Fruit fly (Drosophila melanogaster) whole organism: ENCODE measurements around the gene CG42822.
"Not testable (repeated sequence)": the region's sequence is repeated elsewhere in the genome, so short reads cannot be mapped to it uniquely, and the experiment has no call there.

Source experiments
- CG8478 ChIP-seq: fragments of >200 bp; optimal IDR thresholded peaks from 2 replicates; lab custom pipeline; 2018; ENCODE audit warnings: inconsistent platforms
- Dll ChIP-seq: fragments of >200 bp; optimal IDR thresholded peaks from 2 replicates; lab custom pipeline; 2017
- EcR ChIP-seq, 2 experiments: fragments of >200 bp; optimal IDR thresholded peaks; 2 replicates each; lab custom pipeline; 2017; ENCODE audit warnings: missing biosample characterization in 2 of 2, missing genetic modification characterization in 2 of 2, missing genetic modification reagents in 2 of 2
- psq ChIP-seq: fragments of >200 bp; optimal IDR thresholded peaks from 2 replicates; lab custom pipeline; 2017
- usp ChIP-seq: fragments of >200 bp; optimal IDR thresholded peaks from 2 replicates; lab custom pipeline; 2017; ENCODE audit warnings: missing biosample characterization, missing genetic modification characterization, mixed read lengths

DNA sequence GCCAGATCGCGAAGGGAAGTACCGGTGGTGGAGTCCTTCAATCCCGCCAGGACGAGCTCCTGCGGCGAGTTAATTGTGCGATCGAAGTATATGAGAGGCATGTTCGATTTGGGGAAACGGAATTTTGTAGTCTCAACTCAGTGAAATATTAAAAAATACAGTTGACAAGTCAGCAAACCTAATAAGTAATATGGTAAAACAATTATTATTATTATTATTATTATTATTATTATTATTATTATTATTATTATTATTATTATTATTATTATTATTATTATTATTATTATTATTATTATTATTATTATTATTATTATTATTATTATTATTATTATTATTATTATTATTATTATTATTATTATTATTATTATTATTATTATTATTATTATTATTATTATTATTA lies 43.0 kb downstream of the CG42822 start, which contains the start of gene CG14330:
- TF ChIP-seq Dll (lab: Kevin White, UChicago); CG8478 (lab: Kevin White, UChicago); psq (lab: Kevin White, UChicago); usp (GFP tag; lab: Kevin White, UChicago); EcR (GFP tag; optimal IDR thresholded peaks at IDR 0.05; lab: Kevin White, UChicago): not testable (repeated sequence)
